Worm (Caenorhabditis elegans) whole organism, L2 larva: ENCODE data around the gene che-12.
A peak's percentile ranks its signal among the peaks of the same experiment; 100 is the strongest.

Experiments
- F13H6.1 ChIP-seq: sonication (generic microtip); optimal IDR thresholded peaks from 2 replicates; lab custom pipeline; 2016; ENCODE audit warnings: missing genetic modification characterization, missing compliant biosample characterization
- R02D3.7 ChIP-seq: fragments of 150-350 bp; optimal IDR thresholded peaks from 2 replicates; lab custom pipeline; 2014; ENCODE audit warnings: missing biosample characterization, missing genetic modification characterization
- ama-1 ChIP-seq: fragments of 150-350 bp; optimal IDR thresholded peaks from 2 replicates; lab custom pipeline; 2018; ENCODE audit warnings: inconsistent platforms
- elt-3 ChIP-seq: sonication (generic microtip); optimal IDR thresholded peaks from 2 replicates; lab custom pipeline; 2017; ENCODE audit warnings: missing biosample characterization, missing genetic modification characterization
- lin-39 ChIP-seq: fragments of 150-350 bp; optimal IDR thresholded peaks from 2 replicates; lab custom pipeline; 2014; ENCODE audit warnings: missing biosample characterization, missing genetic modification reagents, missing genetic modification characterization
- lsy-2 ChIP-seq, 2 experiments: fragments of 150-350 bp in 1 of 2; sonication (generic microtip) in 1 of 2; optimal IDR thresholded peaks; 2 replicates each; lab custom pipeline; 2014 to 2017; ENCODE audit warnings: missing biosample characterization in 2 of 2, missing genetic modification characterization in 2 of 2
- mdl-1 ChIP-seq, 2 experiments: fragments of 150-350 bp in 1 of 2; sonication (generic microtip) in 1 of 2; optimal IDR thresholded peaks; 2 replicates each; lab custom pipeline; 2017; ENCODE audit warnings: missing biosample characterization in 2 of 2, missing genetic modification characterization in 2 of 2
- nhr-10 ChIP-seq: sonication (generic microtip); optimal IDR thresholded peaks from 2 replicates; lab custom pipeline; 2017; ENCODE audit warnings: missing biosample characterization, missing genetic modification characterization
- nhr-11 ChIP-seq: fragments of 150-350 bp; optimal IDR thresholded peaks from 2 replicates; lab custom pipeline; 2014; ENCODE audit warnings: missing biosample characterization, missing genetic modification characterization
- nhr-23 ChIP-seq: fragments of 150-350 bp; optimal IDR thresholded peaks from 2 replicates; lab custom pipeline; 2014; ENCODE audit warnings: missing biosample characterization, missing genetic modification reagents, missing genetic modification characterization
- unc-39 ChIP-seq: fragments of 150-350 bp; optimal IDR thresholded peaks from 2 replicates; lab custom pipeline; 2014; ENCODE audit warnings: missing biosample characterization, missing genetic modification characterization

DNA sequence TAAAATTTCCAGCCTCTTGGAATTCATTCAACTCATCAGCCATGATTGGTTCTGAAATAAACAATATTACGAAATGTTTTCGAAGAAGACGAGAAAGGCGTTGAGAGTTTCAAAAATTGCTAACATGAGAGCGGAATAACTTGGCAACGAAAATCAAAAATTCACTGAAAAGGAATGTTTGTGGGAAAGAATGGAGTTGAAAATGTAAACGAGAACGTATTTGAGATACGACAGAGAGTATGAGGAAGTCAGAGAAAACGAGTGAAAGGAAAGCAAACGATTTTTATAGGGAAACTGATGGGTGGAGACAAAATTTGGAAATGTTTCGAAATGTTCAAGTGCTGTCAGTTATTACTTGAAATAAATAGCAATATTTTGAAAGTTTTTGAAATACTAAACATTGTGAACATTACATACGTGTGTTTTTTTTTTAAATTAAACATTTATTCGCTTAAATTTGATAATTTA lies 52.1 kb downstream of the che-12 start, which contains the start of gene rop-1:
- TF ChIP-seq elt-3 (no peak), nhr-23 (tag; lab: Kevin White, UChicago) (no peak), F13H6.1 (tag; lab: Kevin White, UChicago) (no peak), lin-39 (tag; lab: Kevin White, UChicago) (no peak), unc-39 (no peak), nhr-11 (no peak), mdl-1 (tag; optimal IDR thresholded peaks at IDR 0.05; lab: Kevin White, UChicago) (no peak), ama-1 (lab: Kevin White, UChicago) (peak; percentile 19), nhr-10 (no peak), R02D3.7 (tag; lab: Kevin White, UChicago) (no peak), lsy-2 (tag; optimal IDR thresholded peaks at IDR 0.05; lab: Kevin White, UChicago) (peak in 1 of 2 experiments; percentile 15)
